Fruit fly (Drosophila melanogaster): ENCODE data around the gene CG16863.

DNA sequence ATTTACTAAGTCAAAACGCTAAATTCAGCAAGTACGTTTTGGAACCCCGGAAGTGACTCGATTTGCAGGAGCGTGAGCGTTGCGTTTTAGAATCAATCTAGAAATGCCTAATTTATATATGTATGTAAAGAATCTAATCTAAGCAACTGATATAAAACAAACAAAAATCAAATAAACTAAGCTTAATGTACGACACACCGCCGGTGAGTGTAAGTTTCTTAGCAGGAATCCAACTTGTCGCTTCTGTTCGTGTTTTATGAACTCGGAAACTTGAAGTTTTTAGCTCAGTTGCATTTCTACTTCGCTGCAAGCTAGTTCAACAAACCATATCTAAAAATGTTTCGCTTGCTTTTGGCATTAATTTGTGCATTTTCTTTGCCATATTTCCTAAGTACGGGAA, 17.1 kb upstream of the CG16863 start, which contains the start of gene CG43376:
- no peak for TF ChIP-seq CG3032 (tag; optimal IDR thresholded peaks at IDR 0.05)
- TF ChIP-seq CG16779 (tag; optimal IDR thresholded peaks at IDR 0.05) = no peak
- no peak for TF ChIP-seq Lpt (GFP tag; optimal IDR thresholded peaks at IDR 0.05)
